Fruit fly (Drosophila melanogaster): ENCODE measurements around the gene Krn.

Krn gene

DNA sequence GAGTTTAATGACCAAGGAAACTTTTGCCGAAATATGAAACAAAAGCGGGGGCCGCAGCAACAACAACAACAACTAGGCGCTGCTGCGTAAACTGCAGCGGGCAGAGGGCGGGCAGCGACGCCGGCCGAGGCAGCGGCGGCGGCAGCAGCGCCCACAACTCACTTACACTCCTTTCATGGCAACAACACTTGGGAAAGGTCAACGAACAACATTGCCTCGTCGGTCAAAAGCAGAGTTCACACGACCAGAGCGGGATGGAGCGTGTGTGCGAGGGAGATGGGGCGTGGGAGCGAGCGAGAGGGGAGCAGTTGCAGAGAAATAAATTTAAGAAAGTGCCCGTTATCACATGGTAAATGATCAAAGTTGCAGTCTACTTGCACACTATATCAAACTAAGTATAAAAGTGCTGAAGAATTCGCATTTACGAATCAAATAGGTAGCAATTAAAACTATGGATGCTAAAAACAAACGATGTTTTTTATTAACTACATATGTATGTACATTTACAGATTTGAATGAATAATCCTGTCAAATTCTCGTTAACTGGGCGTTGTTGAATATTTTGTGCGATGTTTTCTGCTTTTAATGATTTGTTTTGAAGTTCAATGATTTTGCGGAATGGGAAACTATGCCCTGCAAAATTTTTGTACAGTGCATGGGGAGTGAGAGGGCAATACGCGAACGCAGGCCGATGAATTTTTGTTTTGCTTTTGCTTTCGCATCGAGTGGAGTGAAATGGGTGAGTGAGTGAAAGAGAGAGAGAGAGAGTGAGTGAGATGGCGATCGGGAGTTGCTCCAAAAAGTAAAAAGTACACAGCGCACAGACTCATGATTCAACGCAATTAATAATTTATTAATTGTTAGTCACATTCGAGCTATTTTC, 45.7 kb downstream of the Krn start (continued):
- TF ChIP-seq CG7839 (tag; optimal IDR thresholded peaks at IDR 0.05), result no peak
- TF ChIP-seq gem (tag; optimal IDR thresholded peaks at IDR 0.05), result peak; percentile 14
- TF ChIP-seq cwo (GFP tag; optimal IDR thresholded peaks at IDR 0.05), result no peak
- no peak for TF ChIP-seq pzg (GFP tag; optimal IDR thresholded peaks at IDR 0.05)
- no peak for TF ChIP-seq CG42726 (GFP tag; IDR thresholded peaks at IDR 0.05; ENCODE audit: partially characterized antibody)
- TF ChIP-seq ken (GFP tag; IDR thresholded peaks at IDR 0.05), result no peak
- TF ChIP-seq pan (optimal IDR thresholded peaks at IDR 0.05), result no peak
- no peak for TF ChIP-seq pan (GFP tag; optimal IDR thresholded peaks at IDR 0.05 in 1 of 2, IDR thresholded peaks at IDR 0.05 in 1 of 2)
- TF ChIP-seq org-1 (GFP tag; optimal IDR thresholded peaks at IDR 0.05), result no peak
- no peak for TF ChIP-seq btn (GFP tag; optimal IDR thresholded peaks at IDR 0.05)

DNA sequence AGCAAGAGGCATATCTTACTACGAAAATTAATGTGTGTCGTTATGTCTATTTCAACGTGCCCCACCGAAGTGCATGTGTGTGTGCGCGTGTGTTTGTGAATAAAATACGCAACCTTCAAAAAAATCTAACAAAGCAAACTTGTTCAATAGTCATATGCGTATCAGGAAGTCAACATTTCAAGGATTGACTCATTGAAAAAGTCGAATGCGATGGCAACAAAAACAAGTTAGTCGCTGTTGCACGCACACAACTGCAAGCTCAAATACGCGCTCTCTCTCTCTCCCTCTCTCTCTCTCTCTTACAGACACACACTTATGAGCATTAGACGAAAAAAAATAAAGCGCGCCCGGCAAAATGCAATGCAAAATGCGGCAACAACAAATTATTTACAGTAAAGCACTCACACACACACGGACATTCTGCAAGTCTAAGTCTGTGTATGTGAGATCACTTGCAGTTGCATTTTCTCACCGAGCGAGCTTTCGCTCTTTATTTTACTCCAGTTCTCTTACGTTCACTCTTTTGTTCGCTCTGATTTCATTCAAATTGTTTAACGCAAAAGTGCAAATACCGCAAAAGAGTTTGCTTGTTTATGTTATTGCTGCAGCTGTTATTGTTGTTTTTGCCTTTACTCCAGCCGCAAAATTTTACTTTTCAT, 47.3 kb downstream of the Krn start:
- TF ChIP-seq sd (tag; optimal IDR thresholded peaks at IDR 0.05) (peak; percentile 16), cg (GFP tag; optimal IDR thresholded peaks at IDR 0.05) (peak; percentile 90), ftz-f1 (GFP tag; optimal IDR thresholded peaks at IDR 0.05) (peak; percentile 14), chinmo (GFP tag; IDR thresholded peaks at IDR 0.05; ENCODE audit: partially characterized antibody) (peak; percentile 93; the same call in 3 of the 4 replicates), ken (GFP tag; IDR thresholded peaks at IDR 0.05) (no peak), Eip74EF (GFP tag; optimal IDR thresholded peaks at IDR 0.05) (peak in 1 of 2 experiments; percentile 98), H2.0 (GFP tag; IDR thresholded peaks at IDR 0.05) (no peak), CG3163 (GFP tag; optimal IDR thresholded peaks at IDR 0.05) (peak; percentile 92), sqz (GFP tag; optimal IDR thresholded peaks at IDR 0.05) (peak; percentile 67), bsh (GFP tag; optimal IDR thresholded peaks at IDR 0.05) (peak in 1 of 2 experiments; percentile 27), gsb (GFP tag; IDR thresholded peaks at IDR 0.05) (no peak), Trl (optimal IDR thresholded peaks at IDR 0.05) (peak; percentile 76 to 85), Trl (GFP tag; optimal IDR thresholded peaks at IDR 0.05) (no peak), z (GFP tag; IDR thresholded peaks at IDR 0.05) (peak; percentile 73; the same call in 2 of the 3 replicates), lbe (GFP tag; optimal IDR thresholded peaks at IDR 0.05) (peak; percentile 45), Drgx (GFP tag; IDR thresholded peaks at IDR 0.05) (peak; percentile 67)

DNA sequence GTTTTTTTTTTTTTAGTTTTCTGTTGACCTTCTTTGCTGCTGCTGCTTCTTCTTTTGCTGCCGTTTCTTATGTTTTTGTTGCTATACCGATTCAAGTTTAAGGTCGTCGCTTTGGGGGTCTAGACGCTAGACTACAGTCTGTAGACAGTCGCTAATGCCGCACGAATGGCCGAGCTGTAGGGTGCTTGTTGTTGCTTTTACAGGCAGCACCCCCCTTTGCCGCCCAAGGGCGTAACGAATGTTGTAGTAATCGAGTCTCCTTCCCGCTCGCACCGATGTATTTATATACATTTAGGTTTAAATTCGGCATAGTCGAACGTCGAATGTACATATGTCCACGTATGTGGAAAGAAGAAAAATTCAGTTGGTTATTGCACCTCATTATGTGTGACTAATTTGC, 49.2 kb downstream of the Krn start:
- TF ChIP-seq Aef1 (GFP tag; IDR thresholded peaks at IDR 0.05) (peak; percentile 44; the same call in 1 of the 3 replicates), mirr (GFP tag; optimal IDR thresholded peaks at IDR 0.05) (no peak), tx (GFP tag; optimal IDR thresholded peaks at IDR 0.05) (no peak), CG10274 (GFP tag; optimal IDR thresholded peaks at IDR 0.05) (peak; percentile 21), NfI (GFP tag; optimal IDR thresholded peaks at IDR 0.05) (no peak), CG17385 (GFP tag; optimal IDR thresholded peaks at IDR 0.05) (peak; percentile 11), crol (GFP tag; IDR thresholded peaks at IDR 0.05) (peak; percentile 53; the same call in 1 of the 2 replicates), Med (GFP tag) (peak; percentile 11), CG15073 (GFP tag; optimal IDR thresholded peaks at IDR 0.05) (no peak), gcm (GFP tag; optimal IDR thresholded peaks at IDR 0.05) (no peak), prd (optimal IDR thresholded peaks at IDR 0.05) (no peak), prd (GFP tag; IDR thresholded peaks at IDR 0.05) (no peak), Dp (GFP tag; optimal IDR thresholded peaks at IDR 0.05) (no peak), rib (GFP tag; IDR thresholded peaks at IDR 0.05) (0 out of 2 replicates have a peak, but pooled peaks have one; percentile 13), Atf6 (GFP tag; IDR thresholded peaks at IDR 0.05) (0 out of 2 replicates have a peak, but pooled peaks have one; percentile 13), zfh2 (GFP tag; optimal IDR thresholded peaks at IDR 0.05) (no peak), CG15269 (tag; optimal IDR thresholded peaks at IDR 0.05) (peak; percentile 49), dati (GFP tag; IDR thresholded peaks at IDR 0.05) (0 out of 2 replicates have a peak, but pooled peaks have one; percentile 22), CG4360 (GFP tag; IDR thresholded peaks at IDR 0.05) (peak; percentile 14; the same call in 1 of the 2 replicates), GATAe (GFP tag; conservative IDR thresholded peaks at IDR 0.05) (no peak), ci (GFP tag; IDR thresholded peaks at IDR 0.05) (no peak), CG13287 (GFP tag; IDR thresholded peaks at IDR 0.05; ENCODE audit: partially characterized antibody) (no peak)

All from whole organism, embryonic.